Worm (Caenorhabditis elegans) whole organism, early embryonic: Measurements from ENCODE around the gene F14H3.6.

Source experiments
- B0310.2 ChIP-seq: sonication (generic microtip); optimal IDR thresholded peaks from 2 replicates; lab custom pipeline; 2016; ENCODE audit warnings: mild to moderate bottlenecking, missing genetic modification characterization, missing compliant biosample characterization
- F13C5.2 ChIP-seq: sonication (generic microtip); optimal IDR thresholded peaks from 2 replicates; lab custom pipeline; 2017; ENCODE audit warnings: mild to moderate bottlenecking, missing genetic modification characterization, inconsistent platforms, missing compliant biosample characterization
- aly-1 ChIP-seq: sonication (generic microtip); optimal IDR thresholded peaks from 2 replicates; lab custom pipeline; 2016; ENCODE audit warnings: missing genetic modification characterization, missing compliant biosample characterization
- ama-1 ChIP-seq: fragments of 150-350 bp; optimal IDR thresholded peaks from 2 replicates; lab custom pipeline; 2014
- ceh-13 ChIP-seq: fragments of 200-800 bp; sonication (Bioruptor generic); optimal IDR thresholded peaks from 2 replicates; lab custom pipeline; 2018; ENCODE audit warnings: mild to moderate bottlenecking, missing genetic modification characterization, missing compliant biosample characterization
- ceh-36 ChIP-seq: sonication (generic microtip); optimal IDR thresholded peaks from 2 replicates; lab custom pipeline; 2016; ENCODE audit warnings: missing genetic modification characterization, inconsistent platforms, missing compliant biosample characterization
- ets-7 ChIP-seq: sonication (generic microtip); optimal IDR thresholded peaks from 2 replicates; lab custom pipeline; 2016; ENCODE audit warnings: missing genotype, missing genetic modification characterization, missing compliant biosample characterization
- flt-1 ChIP-seq: fragments of 200-800 bp; sonication (Bioruptor generic); IDR thresholded peaks from 2 replicates; pipeline ENCODE4 v1.3.6; 2022; ENCODE audit warnings: missing genetic modification characterization, missing compliant biosample characterization
- hmbx-1 ChIP-seq: sonication (generic microtip); optimal IDR thresholded peaks from 2 replicates; lab custom pipeline; 2016; ENCODE audit warnings: mild to moderate bottlenecking, missing genetic modification characterization, missing compliant biosample characterization
- hmg-4 ChIP-seq: fragments of 200-800 bp; sonication (Bioruptor generic); optimal IDR thresholded peaks from 2 replicates; lab custom pipeline; 2018; ENCODE audit warnings: mild to moderate bottlenecking, missing genetic modification characterization, missing compliant biosample characterization
- hnd-1 ChIP-seq: sonication (generic microtip); optimal IDR thresholded peaks from 2 replicates; lab custom pipeline; 2016; ENCODE audit warnings: missing genetic modification characterization, missing compliant biosample characterization
- pes-1 ChIP-seq: fragments of 200-800 bp; sonication (Bioruptor generic); IDR thresholded peaks from 2 replicates; pipeline ENCODE4 v1.3.6; 2022; ENCODE audit warnings: missing genetic modification reagents, missing genetic modification characterization, missing compliant biosample characterization
- scrt-1 ChIP-seq: fragments of 200-800 bp; sonication (Bioruptor generic); IDR thresholded peaks from 2 replicates; pipeline ENCODE4 v1.3.6; 2022; ENCODE audit warnings: missing genetic modification characterization, missing compliant biosample characterization
- sea-1 ChIP-seq: fragments of 200-800 bp; sonication (Bioruptor generic); conservative IDR thresholded peaks from 2 replicates; pipeline ENCODE4 v1.3.6; 2022; ENCODE audit warnings: missing genetic modification characterization, missing compliant biosample characterization
- tbx-11 ChIP-seq: fragments of 200-800 bp; sonication (Bioruptor generic); IDR thresholded peaks from 2 replicates; pipeline ENCODE4 v1.3.6; 2022; ENCODE audit warnings: missing genetic modification characterization, missing compliant biosample characterization
- tbx-37 ChIP-seq: fragments of 200-800 bp; sonication (Bioruptor generic); conservative IDR thresholded peaks from 2 replicates; pipeline ENCODE4 v1.3.6; 2022; ENCODE audit warnings: missing genetic modification reagents, missing genetic modification characterization, missing compliant biosample characterization
- tra-4 ChIP-seq: sonication (generic microtip); optimal IDR thresholded peaks from 2 replicates; lab custom pipeline; 2017; ENCODE audit warnings: missing genetic modification characterization, missing compliant biosample characterization

The F14H3.6 gene

ce11 chrV:16024917-16025316 is 33.8 kb downstream of the F14H3.6 start:
- TF ChIP-seq ama-1 (no peak), sea-1 (no peak)

- TF ChIP-seq sea-1 (no peak), tbx-37 (GFP tag; lab: Robert Waterston, UW) (no peak)
Observed at ce11 chrV:16024300-16024699, 34.4 kb downstream of the F14H3.6 start, which contains the start of gene T10C6.6. Gene T10C6.6 (plus strand): TSS chrV:16024326.

ce11 chrV:16023559-16023958 is 35.1 kb downstream of the F14H3.6 start:
- TF ChIP-seq pes-1 (GFP tag; lab: Robert Waterston, UW) (no peak), sea-1 (no peak), hmbx-1 (no peak), ceh-36 (tag; lab: Kevin White, UChicago) (no peak), hnd-1 (tag; lab: Kevin White, UChicago) (no peak), F13C5.2 (tag; lab: Kevin White, UChicago) (no peak), ceh-13 (no peak), B0310.2 (tag; lab: Kevin White, UChicago) (no peak), tra-4 (tag; lab: Kevin White, UChicago) (no peak), hmg-4 (no peak), aly-1 (tag; lab: Kevin White, UChicago) (no peak), ets-7 (tag; lab: Kevin White, UChicago) (no peak), scrt-1 (GFP tag; lab: Robert Waterston, UW) (no peak), flt-1 (GFP tag; lab: Robert Waterston, UW) (no peak)

- TF ChIP-seq ceh-36 (tag; lab: Kevin White, UChicago) (no peak), scrt-1 (GFP tag; lab: Robert Waterston, UW) (no peak), tra-4 (tag; lab: Kevin White, UChicago) (no peak), tbx-37 (GFP tag; lab: Robert Waterston, UW) (no peak), ceh-13 (no peak), tbx-11 (no peak), flt-1 (GFP tag; lab: Robert Waterston, UW) (no peak), aly-1 (tag; lab: Kevin White, UChicago) (no peak), F13C5.2 (tag; lab: Kevin White, UChicago) (no peak), sea-1 (no peak), hmbx-1 (no peak), ama-1 (no peak)
Observed at ce11 chrV:16023051-16023450, 35.6 kb downstream of the F14H3.6 start, which contains the start of gene cwc-15. Gene cwc-15 (plus strand): TSS chrV:16023351.

- TF ChIP-seq hmg-4, result no peak
- peak; percentile 83 for TF ChIP-seq tbx-37 (GFP tag; lab: Robert Waterston, UW)
- TF ChIP-seq aly-1 (tag; lab: Kevin White, UChicago), result no peak
- no peak for TF ChIP-seq tbx-11
- no peak for TF ChIP-seq ceh-13
- TF ChIP-seq B0310.2 (tag; lab: Kevin White, UChicago), result no peak
- TF ChIP-seq ets-7 (tag; lab: Kevin White, UChicago), result no peak
Observed at ce11 chrV:16022600-16022999, 36.1 kb downstream of the F14H3.6 start.

ce11 chrV:16020042-16020441 is 38.7 kb downstream of the F14H3.6 start, which contains the start of gene srx-44:
Gene srx-44 (plus strand): TSS chrV:16020342.
- no peak for TF ChIP-seq B0310.2 (tag; lab: Kevin White, UChicago)
- no peak for TF ChIP-seq pes-1 (GFP tag; lab: Robert Waterston, UW)
- TF ChIP-seq F13C5.2 (tag; lab: Kevin White, UChicago), result no peak
- TF ChIP-seq scrt-1 (GFP tag; lab: Robert Waterston, UW), result no peak
- no peak for TF ChIP-seq ets-7 (tag; lab: Kevin White, UChicago)
- TF ChIP-seq ceh-13, result no peak
- TF ChIP-seq hnd-1 (tag; lab: Kevin White, UChicago), result no peak
- TF ChIP-seq sea-1, result no peak
- no peak for TF ChIP-seq tbx-11
- TF ChIP-seq flt-1 (GFP tag; lab: Robert Waterston, UW), result no peak
- no peak for TF ChIP-seq hmbx-1
- no peak for TF ChIP-seq ama-1
- no peak for TF ChIP-seq aly-1 (tag; lab: Kevin White, UChicago)
- no peak for TF ChIP-seq tbx-37 (GFP tag; lab: Robert Waterston, UW)
- TF ChIP-seq tra-4 (tag; lab: Kevin White, UChicago), result no peak
- TF ChIP-seq ceh-36 (tag; lab: Kevin White, UChicago), result no peak
- TF ChIP-seq hmg-4, result no peak

- TF ChIP-seq tbx-11 (no peak), aly-1 (tag; lab: Kevin White, UChicago) (no peak), hnd-1 (tag; lab: Kevin White, UChicago) (no peak), tbx-37 (GFP tag; lab: Robert Waterston, UW) (no peak), scrt-1 (GFP tag; lab: Robert Waterston, UW) (no peak), B0310.2 (tag; lab: Kevin White, UChicago) (no peak), ets-7 (tag; lab: Kevin White, UChicago) (no peak), hmg-4 (no peak), pes-1 (GFP tag; lab: Robert Waterston, UW) (no peak), ceh-13 (no peak), hmbx-1 (no peak), F13C5.2 (tag; lab: Kevin White, UChicago) (no peak), ama-1 (no peak), tra-4 (tag; lab: Kevin White, UChicago) (no peak), flt-1 (GFP tag; lab: Robert Waterston, UW) (no peak), sea-1 (no peak)
Observed at ce11 chrV:16017671-16018070, 41.0 kb downstream of the F14H3.6 start, which contains the start of gene srx-43. Gene srx-43 (plus strand): TSS chrV:16017971.

ce11 chrV:16016977-16017376 is 41.7 kb downstream of the F14H3.6 start:
- TF ChIP-seq hmbx-1, result no peak
- TF ChIP-seq F13C5.2 (tag; lab: Kevin White, UChicago), result no peak
- no peak for TF ChIP-seq B0310.2 (tag; lab: Kevin White, UChicago)
- no peak for TF ChIP-seq tbx-11
- TF ChIP-seq ceh-13, result no peak
- no peak for TF ChIP-seq sea-1
- no peak for TF ChIP-seq ets-7 (tag; lab: Kevin White, UChicago)
- no peak for TF ChIP-seq hnd-1 (tag; lab: Kevin White, UChicago)
- TF ChIP-seq aly-1 (tag; lab: Kevin White, UChicago), result no peak
- TF ChIP-seq hmg-4, result no peak
- TF ChIP-seq pes-1 (GFP tag; lab: Robert Waterston, UW), result no peak
- no peak for TF ChIP-seq ceh-36 (tag; lab: Kevin White, UChicago)
